Fruit fly (Drosophila melanogaster): Measurements from ENCODE around the gene ssp6.

DNA sequence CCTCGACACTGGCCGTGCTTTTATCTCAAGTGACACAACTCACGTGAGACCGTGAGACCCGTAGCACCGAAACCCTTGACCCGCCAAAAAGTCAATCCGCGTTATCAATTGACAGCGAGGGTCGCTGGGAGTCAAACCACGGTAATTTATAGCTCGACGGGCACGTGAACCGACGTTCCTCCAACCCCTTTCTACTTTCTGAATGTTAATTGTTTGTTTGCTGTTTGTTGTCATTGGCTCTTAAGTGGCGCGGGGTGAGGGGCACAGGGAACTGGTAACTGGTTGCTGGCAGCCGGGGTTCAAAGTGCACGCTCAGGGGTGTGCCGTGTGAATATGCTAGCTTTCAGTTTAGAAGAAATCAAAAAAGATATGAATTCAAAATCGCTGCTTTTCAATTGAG is 30.2 kb downstream of the ssp6 start:
- TF ChIP-seq CG9948 (tag; optimal IDR thresholded peaks at IDR 0.05) (no peak), CG17806 (tag; optimal IDR thresholded peaks at IDR 0.05) (no peak), CG12605 (GFP tag; IDR thresholded peaks at IDR 0.05) (no peak), Pif1A (GFP tag; optimal IDR thresholded peaks at IDR 0.05) (no peak), CG8301 (tag; optimal IDR thresholded peaks at IDR 0.05) (no peak), EcR (GFP tag; optimal IDR thresholded peaks at IDR 0.05) (no peak), Pif1B (GFP tag; optimal IDR thresholded peaks at IDR 0.05) (no peak), Snoo (tag; optimal IDR thresholded peaks at IDR 0.05) (no peak), D1 (tag; optimal IDR thresholded peaks at IDR 0.05) (no peak), CG15710 (tag; optimal IDR thresholded peaks at IDR 0.05) (no peak)
